Worm (Caenorhabditis elegans) whole organism, L2 larva: ENCODE results near the gene lbp-8.

Source experiments
- C34F6.9 ChIP-seq: fragments of 150-350 bp; optimal IDR thresholded peaks from 2 replicates; lab custom pipeline; 2014; ENCODE audit warnings: missing biosample characterization, missing genetic modification characterization
- F13H6.1 ChIP-seq: sonication (generic microtip); optimal IDR thresholded peaks from 2 replicates; lab custom pipeline; 2016; ENCODE audit warnings: missing genetic modification characterization, missing compliant biosample characterization
- R02D3.7 ChIP-seq: fragments of 150-350 bp; optimal IDR thresholded peaks from 2 replicates; lab custom pipeline; 2014; ENCODE audit warnings: missing biosample characterization, missing genetic modification characterization
- alr-1 ChIP-seq: fragments of 150-350 bp; optimal IDR thresholded peaks from 2 replicates; lab custom pipeline; 2014; ENCODE audit warnings: missing biosample characterization, missing genetic modification characterization
- aly-2 ChIP-seq: fragments of 150-350 bp; optimal IDR thresholded peaks from 2 replicates; lab custom pipeline; 2014; ENCODE audit warnings: missing biosample characterization, missing genetic modification characterization
- ama-1 ChIP-seq: fragments of 150-350 bp; optimal IDR thresholded peaks from 2 replicates; lab custom pipeline; 2018; ENCODE audit warnings: inconsistent platforms
- blmp-1 ChIP-seq: sonication (generic microtip); optimal IDR thresholded peaks from 2 replicates; lab custom pipeline; 2017; ENCODE audit warnings: missing genetic modification characterization, mild to moderate bottlenecking, missing compliant biosample characterization, antibody characterized with exemption, moderate library complexity; ENCODE audit not compliant: insufficient read depth
- ceh-16 ChIP-seq: fragments of 150-350 bp; optimal IDR thresholded peaks from 2 replicates; lab custom pipeline; 2014; ENCODE audit warnings: missing biosample characterization, missing genetic modification characterization
- ceh-82 ChIP-seq: fragments of 150-350 bp; optimal IDR thresholded peaks from 2 replicates; lab custom pipeline; 2014; ENCODE audit warnings: missing biosample characterization, missing genetic modification characterization
- crh-2 ChIP-seq: sonication (generic microtip); optimal IDR thresholded peaks from 2 replicates; lab custom pipeline; 2017; ENCODE audit warnings: missing biosample characterization, missing genetic modification characterization
- dmd-4 ChIP-seq: sonication (generic microtip); optimal IDR thresholded peaks from 2 replicates; lab custom pipeline; 2017; ENCODE audit warnings: missing biosample characterization, missing genetic modification characterization
- egl-27 ChIP-seq: sonication (generic microtip); optimal IDR thresholded peaks from 3 replicates; lab custom pipeline; 2017; ENCODE audit warnings: missing biosample characterization, missing genetic modification reagents, missing genetic modification characterization
- elt-1 ChIP-seq: fragments of 150-350 bp; optimal IDR thresholded peaks from 2 replicates; lab custom pipeline; 2014; ENCODE audit warnings: missing biosample characterization, missing genetic modification characterization
- fos-1 ChIP-seq: fragments of 150-350 bp; optimal IDR thresholded peaks from 2 replicates; lab custom pipeline; 2014; ENCODE audit warnings: missing biosample characterization, missing genetic modification characterization
- gmeb-1 ChIP-seq: fragments of 150-350 bp; optimal IDR thresholded peaks from 2 replicates; lab custom pipeline; 2014; ENCODE audit warnings: missing biosample characterization, missing genetic modification characterization
- lin-11 ChIP-seq: fragments of 150-350 bp; sonication (generic microtip); optimal IDR thresholded peaks from 2 replicates; lab custom pipeline; 2014; ENCODE audit warnings: missing biosample characterization, missing genetic modification characterization, inconsistent platforms, mixed read lengths
- lin-13 ChIP-seq: fragments of 150-350 bp; optimal IDR thresholded peaks from 2 replicates; lab custom pipeline; 2014; ENCODE audit warnings: missing biosample characterization, missing genetic modification reagents, missing genetic modification characterization
- lsy-2 ChIP-seq, 2 experiments: fragments of 150-350 bp in 1 of 2; sonication (generic microtip) in 1 of 2; optimal IDR thresholded peaks; 2 replicates each; lab custom pipeline; 2014 to 2017; ENCODE audit warnings: missing biosample characterization in 2 of 2, missing genetic modification characterization in 2 of 2
- mbf-1 ChIP-seq: sonication (generic microtip); optimal IDR thresholded peaks from 2 replicates; lab custom pipeline; 2017; ENCODE audit warnings: missing biosample characterization, missing genetic modification characterization
- mdl-1 ChIP-seq, 2 experiments: fragments of 150-350 bp in 1 of 2; sonication (generic microtip) in 1 of 2; optimal IDR thresholded peaks; 2 replicates each; lab custom pipeline; 2017; ENCODE audit warnings: missing biosample characterization in 2 of 2, missing genetic modification characterization in 2 of 2
- nhr-11 ChIP-seq: fragments of 150-350 bp; optimal IDR thresholded peaks from 2 replicates; lab custom pipeline; 2014; ENCODE audit warnings: missing biosample characterization, missing genetic modification characterization
- nhr-12 ChIP-seq: fragments of 150-350 bp; optimal IDR thresholded peaks from 2 replicates; lab custom pipeline; 2014; ENCODE audit warnings: missing biosample characterization, missing genetic modification characterization
- nhr-21 ChIP-seq: fragments of 150-350 bp; optimal IDR thresholded peaks from 2 replicates; lab custom pipeline; 2014; ENCODE audit warnings: missing biosample characterization, missing genetic modification characterization
- nhr-23 ChIP-seq: fragments of 150-350 bp; optimal IDR thresholded peaks from 2 replicates; lab custom pipeline; 2014; ENCODE audit warnings: missing biosample characterization, missing genetic modification reagents, missing genetic modification characterization
- nhr-237 ChIP-seq: fragments of 150-350 bp; optimal IDR thresholded peaks from 2 replicates; lab custom pipeline; 2014; ENCODE audit warnings: missing biosample characterization, missing genetic modification characterization
- nhr-25 ChIP-seq: fragments of 150-350 bp; sonication (generic microtip); optimal IDR thresholded peaks from 3 replicates; lab custom pipeline; 2014; ENCODE audit warnings: missing biosample characterization, missing genetic modification characterization
- nhr-6 ChIP-seq: fragments of 150-350 bp; optimal IDR thresholded peaks from 2 replicates; lab custom pipeline; 2014; ENCODE audit warnings: missing biosample characterization, missing genetic modification characterization
- nhr-77 ChIP-seq: fragments of 150-350 bp; optimal IDR thresholded peaks from 2 replicates; lab custom pipeline; 2014; ENCODE audit warnings: missing biosample characterization, missing genetic modification characterization
- sem-4 ChIP-seq: fragments of 150-350 bp; optimal IDR thresholded peaks from 2 replicates; lab custom pipeline; 2014; ENCODE audit warnings: missing biosample characterization, missing genetic modification reagents, missing genetic modification characterization
- sma-3 ChIP-seq: sonication (generic microtip); optimal IDR thresholded peaks from 2 replicates; lab custom pipeline; 2016; ENCODE audit warnings: missing genetic modification reagents, missing genetic modification characterization, missing compliant biosample characterization
- sma-9 ChIP-seq, 2 experiments: fragments of 150-350 bp in 1 of 2; sonication (generic microtip) in 1 of 2; optimal IDR thresholded peaks; 2 replicates each; lab custom pipeline; 2014 to 2016; ENCODE audit warnings: missing genetic modification characterization in 2 of 2, mild to moderate bottlenecking in 1 of 2, missing biosample characterization in 1 of 2, missing compliant biosample characterization in 1 of 2, missing genetic modification reagents in 1 of 2, moderate library complexity in 1 of 2
- unc-39 ChIP-seq: fragments of 150-350 bp; optimal IDR thresholded peaks from 2 replicates; lab custom pipeline; 2014; ENCODE audit warnings: missing biosample characterization, missing genetic modification characterization
- unc-55 ChIP-seq: fragments of 150-350 bp; sonication (generic microtip); optimal IDR thresholded peaks from 3 replicates; lab custom pipeline; 2014; ENCODE audit warnings: missing biosample characterization, missing genetic modification reagents, missing genetic modification characterization
- unc-62 ChIP-seq: fragments of 150-350 bp; optimal IDR thresholded peaks from 2 replicates; lab custom pipeline; 2014; ENCODE audit warnings: missing biosample characterization, missing genetic modification reagents, missing genetic modification characterization
- zag-1 ChIP-seq: fragments of 150-350 bp; optimal IDR thresholded peaks from 2 replicates; lab custom pipeline; 2014; ENCODE audit warnings: missing biosample characterization, missing genetic modification characterization
- ztf-1 ChIP-seq: fragments of 200-800 bp; sonication (Bioruptor generic); conservative IDR thresholded peaks from 2 replicates; pipeline ENCODE4 v1.3.6; 2022; ENCODE audit warnings: missing genetic modification characterization, missing compliant biosample characterization
- ztf-4 ChIP-seq: fragments of 150-350 bp; optimal IDR thresholded peaks from 2 replicates; lab custom pipeline; 2014; ENCODE audit warnings: missing biosample characterization, missing genetic modification characterization

lbp-8 gene

ce11 chrV:13863700-13864099, 26.9 kb upstream of the lbp-8 start:
- no peak for TF ChIP-seq aly-2 (tag; lab: Kevin White, UChicago)
- no peak for TF ChIP-seq crh-2 (tag; lab: Kevin White, UChicago)

- peak; percentile 69 for TF ChIP-seq sma-9 (GFP tag; optimal IDR thresholded peaks at IDR 0.05; lab: Kevin White, UChicago)
- no peak for TF ChIP-seq sma-9 (tag; optimal IDR thresholded peaks at IDR 0.05; lab: Kevin White, UChicago)
- TF ChIP-seq nhr-23 (tag; lab: Kevin White, UChicago): peak; percentile 52
- TF ChIP-seq elt-1 (tag; lab: Kevin White, UChicago): peak; percentile 87
- TF ChIP-seq ceh-16 (tag; lab: Kevin White, UChicago): peak; percentile 62
- TF ChIP-seq sem-4 (tag; lab: Kevin White, UChicago): no peak
Observed at ce11 chrV:13866353-13866752, 24.2 kb upstream of the lbp-8 start, which contains the start of gene nhr-175. nhr-175 (plus strand) TSS chrV:13866691.

DNA sequence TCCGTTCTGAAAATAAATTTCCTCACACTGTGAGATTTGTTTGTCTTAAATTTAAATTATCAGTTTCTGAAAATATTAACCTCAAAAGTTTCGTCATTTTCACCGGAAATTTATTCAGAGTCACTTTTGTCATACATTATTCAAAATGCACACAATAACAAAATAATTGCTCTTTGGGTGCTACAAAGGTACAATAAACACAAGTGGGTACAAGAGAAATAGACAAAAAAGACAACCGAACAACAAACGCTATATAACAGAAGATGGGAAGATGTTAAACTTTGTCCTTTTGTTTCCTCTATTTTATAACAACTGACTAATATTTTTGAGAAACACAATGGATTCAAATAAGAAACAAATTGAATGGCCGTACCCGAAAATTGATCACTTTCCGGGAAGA, 21.0 kb upstream of the lbp-8 start:
- TF ChIP-seq nhr-11 (tag; lab: Kevin White, UChicago) (peak; percentile 46), sem-4 (tag; lab: Kevin White, UChicago) (no peak)

DNA sequence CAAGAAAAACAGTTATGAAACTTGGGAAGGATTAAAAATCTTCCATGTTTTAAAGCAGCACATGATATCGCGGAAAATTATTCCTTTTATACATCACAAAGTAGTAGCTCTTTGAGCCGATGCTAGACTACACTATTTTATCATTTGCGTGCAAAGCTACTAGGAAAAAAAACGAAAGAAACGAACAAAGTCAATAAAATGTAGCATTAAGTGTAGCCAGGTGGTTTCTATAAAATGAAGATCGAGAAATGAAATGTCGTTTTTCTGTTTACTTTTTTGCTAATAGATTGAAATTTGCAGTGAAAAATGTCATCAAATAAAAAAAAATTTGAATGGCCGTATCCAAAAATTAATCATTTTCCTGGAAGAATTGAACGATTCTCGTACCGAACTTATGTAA, 17.7 kb upstream of the lbp-8 start, which contains the start of gene cpt-5:
TSS of gene cpt-5 (plus strand) at position 301 of the 400 bp plus-strand sequence.
- no peak for TF ChIP-seq nhr-237 (tag; lab: Kevin White, UChicago)
- no peak for TF ChIP-seq blmp-1 (tag; lab: Kevin White, UChicago)
- no peak for TF ChIP-seq C34F6.9 (tag; lab: Kevin White, UChicago)
- no peak for TF ChIP-seq nhr-6 (tag; lab: Kevin White, UChicago)
- TF ChIP-seq crh-2 (tag; lab: Kevin White, UChicago): no peak
- no peak for TF ChIP-seq mdl-1 (tag; optimal IDR thresholded peaks at IDR 0.05; lab: Kevin White, UChicago)
- TF ChIP-seq aly-2 (tag; lab: Kevin White, UChicago): no peak

ce11 chrV:13873323-13873722, 17.2 kb upstream of the lbp-8 start:
- TF ChIP-seq F13H6.1 (tag; lab: Kevin White, UChicago) (no peak), unc-39 (tag; lab: Kevin White, UChicago) (no peak), ztf-1 (no peak), unc-55 (no peak), sma-3 (GFP tag; lab: Kevin White, UChicago) (no peak), ceh-82 (tag; lab: Kevin White, UChicago) (no peak), fos-1 (tag; lab: Kevin White, UChicago) (no peak), nhr-6 (tag; lab: Kevin White, UChicago) (no peak), lsy-2 (tag; optimal IDR thresholded peaks at IDR 0.05; lab: Kevin White, UChicago) (no peak), nhr-23 (tag; lab: Kevin White, UChicago) (no peak), R02D3.7 (no peak), zag-1 (tag; lab: Kevin White, UChicago) (no peak), alr-1 (tag; lab: Kevin White, UChicago) (no peak), ztf-4 (tag; lab: Kevin White, UChicago) (no peak), gmeb-1 (no peak), unc-62 (no peak)

- TF ChIP-seq C34F6.9 (tag; lab: Kevin White, UChicago): no peak
Observed at ce11 chrV:13876529-13876928, 14.0 kb upstream of the lbp-8 start, which contains the start of gene T22G5.1. T22G5.1 (plus strand) TSS chrV:13876829.

- TF ChIP-seq nhr-25 (tag; lab: Kevin White, UChicago): peak; percentile 30
- no peak for TF ChIP-seq egl-27
- no peak for TF ChIP-seq nhr-6 (tag; lab: Kevin White, UChicago)
- TF ChIP-seq zag-1 (tag; lab: Kevin White, UChicago): no peak
- no peak for TF ChIP-seq nhr-21
- TF ChIP-seq nhr-12 (tag; lab: Kevin White, UChicago): no peak
- no peak for TF ChIP-seq nhr-77 (tag; lab: Kevin White, UChicago)
- no peak for TF ChIP-seq mbf-1 (tag; lab: Kevin White, UChicago)
- TF ChIP-seq lsy-2 (tag; optimal IDR thresholded peaks at IDR 0.05; lab: Kevin White, UChicago): no peak
- TF ChIP-seq ama-1 (lab: Kevin White, UChicago): no peak
- peak; percentile 25 for TF ChIP-seq sma-3 (GFP tag; lab: Kevin White, UChicago)
- TF ChIP-seq C34F6.9 (tag; lab: Kevin White, UChicago): no peak
- peak; percentile 7 for TF ChIP-seq gmeb-1
- TF ChIP-seq fos-1 (tag; lab: Kevin White, UChicago): peak; percentile 63
- TF ChIP-seq lin-13 (GFP tag; lab: Kevin White, UChicago): no peak
- no peak for TF ChIP-seq elt-1 (tag; lab: Kevin White, UChicago)
- TF ChIP-seq mdl-1 (tag; optimal IDR thresholded peaks at IDR 0.05; lab: Kevin White, UChicago): no peak
- no peak for TF ChIP-seq nhr-237 (tag; lab: Kevin White, UChicago)
- peak; percentile 37 for TF ChIP-seq crh-2 (tag; lab: Kevin White, UChicago)
- TF ChIP-seq sma-9 (GFP tag; optimal IDR thresholded peaks at IDR 0.05; lab: Kevin White, UChicago): peak; percentile 71
- TF ChIP-seq sma-9 (tag; optimal IDR thresholded peaks at IDR 0.05; lab: Kevin White, UChicago): no peak
- no peak for TF ChIP-seq dmd-4
- TF ChIP-seq lin-11 (tag; lab: Kevin White, UChicago): no peak
Observed at ce11 chrV:13878226-13878625, 12.3 kb upstream of the lbp-8 start.
